Worm (Caenorhabditis elegans): Measurements from ENCODE around the gene B0244.6.

- TF ChIP-seq nhr-25 (tag; optimal IDR thresholded peaks at IDR 0.05): no peak
- no peak for TF ChIP-seq blmp-1 (tag; optimal IDR thresholded peaks at IDR 0.05; ENCODE audit: insufficient read depth)
- no peak for TF ChIP-seq lin-13 (GFP tag; optimal IDR thresholded peaks at IDR 0.05)
Observed at ce11 chrIII:5718385-5718784, 19.4 kb upstream of the B0244.6 start.
